Fruit fly (Drosophila melanogaster) whole organism, embryonic: ENCODE results near the gene Bug22.

Experiments
- BtbVII ChIP-seq: fragments of 200-800 bp; sonication (Bioruptor generic); optimal IDR thresholded peaks from 3 replicates; lab custom pipeline; 2017; ENCODE audit warnings: missing biosample characterization, mild to moderate bottlenecking, missing genetic modification characterization
- CG10543 ChIP-seq: fragments of 200-800 bp; sonication (Bioruptor generic); optimal IDR thresholded peaks from 3 replicates; lab custom pipeline; 2017; ENCODE audit warnings: missing biosample characterization, mild to moderate bottlenecking, missing genetic modification characterization, moderate library complexity
- CG12659 ChIP-seq: fragments of 200-800 bp; sonication (Bioruptor generic); optimal IDR thresholded peaks from 3 replicates; lab custom pipeline; 2017; ENCODE audit warnings: mild to moderate bottlenecking, missing biosample characterization, missing genetic modification reagents, missing genetic modification characterization
- CG17359 ChIP-seq: fragments of 200-800 bp; sonication (Bioruptor generic); optimal IDR thresholded peaks from 3 replicates; lab custom pipeline; 2018; ENCODE audit warnings: missing biosample characterization, mild to moderate bottlenecking, missing genetic modification characterization, moderate library complexity
- CG17361 ChIP-seq: fragments of 200-800 bp; sonication (Bioruptor generic); IDR thresholded peaks from 3 replicates; pipeline ENCODE4 v1.3.6; 2022; ENCODE audit warnings: missing biosample characterization, missing genetic modification characterization
- CG17802 ChIP-seq: fragments of 200-800 bp; sonication (Bioruptor generic); optimal IDR thresholded peaks from 2 replicates; lab custom pipeline; 2018; ENCODE audit warnings: missing biosample characterization, mild to moderate bottlenecking, missing genetic modification characterization, moderate library complexity
- CG3065 ChIP-seq: fragments of 200-800 bp; sonication (Bioruptor generic); optimal IDR thresholded peaks from 2 replicates; lab custom pipeline; 2016; ENCODE audit warnings: missing biosample characterization, missing genetic modification characterization
- CG33213 ChIP-seq: fragments of 200-800 bp; sonication (Bioruptor generic); optimal IDR thresholded peaks from 3 replicates; lab custom pipeline; 2016; ENCODE audit warnings: missing biosample characterization, missing genetic modification characterization
- CG34376 ChIP-seq: fragments of 200-800 bp; sonication (Bioruptor generic); optimal IDR thresholded peaks from 2 replicates; lab custom pipeline; 2018; ENCODE audit warnings: missing biosample characterization, mild to moderate bottlenecking, missing genetic modification characterization
- CG3847 ChIP-seq: fragments of 200-800 bp; sonication (Bioruptor generic); IDR thresholded peaks from 2 replicates; pipeline ENCODE4 v1.3.6; 2022; ENCODE audit warnings: missing biosample characterization, missing genetic modification characterization
- CG4424 ChIP-seq: fragments of 200-800 bp; sonication (Bioruptor generic); optimal IDR thresholded peaks from 3 replicates; lab custom pipeline; 2016; ENCODE audit warnings: missing biosample characterization, missing genetic modification characterization
- CG4707 ChIP-seq: fragments of 200-800 bp; sonication (Bioruptor generic); optimal IDR thresholded peaks from 2 replicates; lab custom pipeline; 2018; ENCODE audit warnings: missing biosample characterization, mild to moderate bottlenecking, missing genetic modification characterization, moderate library complexity
- CG6791 ChIP-seq: fragments of 200-800 bp; sonication (Bioruptor generic); IDR thresholded peaks from 3 replicates; pipeline ENCODE4 v1.3.6; 2022; ENCODE audit warnings: missing biosample characterization, missing genetic modification characterization; ENCODE audit not compliant: partially characterized antibody
- CG7357 ChIP-seq: fragments of 200-800 bp; sonication (Bioruptor generic); IDR thresholded peaks from 3 replicates; pipeline ENCODE4 v1.3.6; 2022; ENCODE audit warnings: missing biosample characterization, missing genetic modification characterization
- CG7556 ChIP-seq: fragments of 200-800 bp; sonication (Bioruptor generic); optimal IDR thresholded peaks from 2 replicates; lab custom pipeline; 2017; ENCODE audit warnings: missing biosample characterization, mild to moderate bottlenecking, missing genetic modification characterization
- CG7928 ChIP-seq: fragments of 200-800 bp; sonication (Bioruptor generic); optimal IDR thresholded peaks from 2 replicates; lab custom pipeline; 2017; ENCODE audit warnings: missing biosample characterization, mild to moderate bottlenecking, missing genetic modification characterization
- CG8944 ChIP-seq: fragments of 200-800 bp; sonication (Bioruptor generic); optimal IDR thresholded peaks from 3 replicates; lab custom pipeline; 2016; ENCODE audit warnings: missing biosample characterization, missing genetic modification characterization
- CG9876 ChIP-seq: fragments of 200-800 bp; sonication (Bioruptor generic); optimal IDR thresholded peaks from 2 replicates; lab custom pipeline; 2016; ENCODE audit warnings: missing biosample characterization, missing genetic modification characterization
- CTCF ChIP-seq: fragments of 200-800 bp; sonication (Bioruptor generic); optimal IDR thresholded peaks from 2 replicates; lab custom pipeline; 2017; ENCODE audit warnings: missing biosample characterization, mild to moderate bottlenecking, missing genetic modification characterization, moderate library complexity
- Dip2 ChIP-seq: fragments of 200-800 bp; sonication (Bioruptor generic); IDR thresholded peaks from 2 replicates; pipeline ENCODE4 v1.3.6; 2022; ENCODE audit warnings: missing biosample characterization, missing genetic modification characterization
- Gug ChIP-seq: fragments of 200-800 bp; sonication (Bioruptor generic); IDR thresholded peaks from 4 replicates; pipeline ENCODE4 v1.3.6; 2022; ENCODE audit warnings: missing biosample characterization, missing genetic modification characterization
- HLH4C ChIP-seq: fragments of 200-800 bp; sonication (Bioruptor generic); IDR thresholded peaks from 3 replicates; pipeline ENCODE4 v1.3.6; 2022; ENCODE audit warnings: missing biosample characterization, missing genetic modification characterization; ENCODE audit not compliant: partially characterized antibody
- Hr3 ChIP-seq: fragments of 200-800 bp; sonication (Bioruptor generic); optimal IDR thresholded peaks from 3 replicates; lab custom pipeline; 2016; ENCODE audit warnings: missing biosample characterization, missing genetic modification characterization
- Lhr ChIP-seq: fragments of 200-800 bp; sonication (Bioruptor generic); optimal IDR thresholded peaks from 3 replicates; lab custom pipeline; 2017; ENCODE audit warnings: mild to moderate bottlenecking, missing biosample characterization, missing genetic modification reagents, missing genetic modification characterization
- Mad ChIP-seq: fragments of 200-800 bp; sonication (Bioruptor generic); optimal IDR thresholded peaks from 2 replicates; lab custom pipeline; 2016; ENCODE audit warnings: missing biosample characterization, missing genetic modification characterization
- Med ChIP-seq: fragments of 200-800 bp; sonication (Bioruptor generic); peaks from one replicate; lab custom pipeline; 2016; ENCODE audit warnings: missing biosample characterization, missing genetic modification characterization, mild to moderate bottlenecking, inconsistent platforms, moderate library complexity
- br ChIP-seq: fragments of >200 bp; optimal IDR thresholded peaks from 2 replicates; lab custom pipeline; 2017
- bsh ChIP-seq, 2 experiments: fragments of 200-800 bp; sonication (Bioruptor generic); optimal IDR thresholded peaks; 2 replicates each; lab custom pipeline; 2017 to 2018; ENCODE audit warnings: mild to moderate bottlenecking in 2 of 2, missing biosample characterization in 2 of 2, missing genetic modification characterization in 2 of 2, moderate library complexity in 1 of 2
- cas ChIP-seq: fragments of 200-800 bp; sonication (Bioruptor generic); IDR thresholded peaks from 2 replicates; pipeline ENCODE4 v1.3.6; 2022; ENCODE audit warnings: missing biosample characterization, missing genetic modification characterization
- dimm ChIP-seq: fragments of 200-800 bp; sonication (Bioruptor generic); IDR thresholded peaks from 2 replicates; pipeline ENCODE4 v1.3.6; 2022; ENCODE audit warnings: missing biosample characterization, missing genetic modification characterization
- dpn ChIP-seq, 2 experiments: fragments of 200-800 bp; sonication (Bioruptor generic); optimal IDR thresholded peaks; 3 replicates each; lab custom pipeline; 2016; ENCODE audit warnings: missing biosample characterization in 2 of 2, missing genetic modification characterization in 2 of 2
- exex ChIP-seq: fragments of 200-800 bp; sonication (Bioruptor generic); optimal IDR thresholded peaks from 4 replicates; lab custom pipeline; 2018; ENCODE audit warnings: missing biosample characterization, mild to moderate bottlenecking, missing genetic modification characterization, moderate library complexity
- eyg ChIP-seq: fragments of 200-800 bp; sonication (Bioruptor generic); optimal IDR thresholded peaks from 3 replicates; lab custom pipeline; 2016; ENCODE audit warnings: missing biosample characterization, missing genetic modification characterization
- fd3F ChIP-seq: fragments of 200-800 bp; sonication (Bioruptor generic); optimal IDR thresholded peaks from 2 replicates; lab custom pipeline; 2018; ENCODE audit warnings: missing biosample characterization, mild to moderate bottlenecking, missing genetic modification characterization, moderate library complexity
- fd64A ChIP-seq: fragments of 200-800 bp; sonication (Bioruptor generic); optimal IDR thresholded peaks from 3 replicates; lab custom pipeline; 2018; ENCODE audit warnings: missing biosample characterization, mild to moderate bottlenecking, missing genetic modification characterization
- grau ChIP-seq: fragments of 200-800 bp; optimal IDR thresholded peaks from 3 replicates; lab custom pipeline; 2019; ENCODE audit warnings: missing biosample characterization, mild to moderate bottlenecking, missing genetic modification characterization, moderate library complexity
- gsb-n ChIP-seq: fragments of 200-800 bp; sonication (Bioruptor generic); optimal IDR thresholded peaks from 3 replicates; lab custom pipeline; 2018; ENCODE audit warnings: missing biosample characterization, mild to moderate bottlenecking, missing genetic modification characterization
- jigr1 ChIP-seq: fragments of 200-800 bp; sonication (Bioruptor generic); IDR thresholded peaks from 3 replicates; pipeline ENCODE4 v1.3.6; 2022; ENCODE audit warnings: missing biosample characterization, missing genetic modification characterization
- jing ChIP-seq: fragments of 200-800 bp; sonication (Bioruptor generic); optimal IDR thresholded peaks from 2 replicates; lab custom pipeline; 2018; ENCODE audit warnings: missing biosample characterization, mild to moderate bottlenecking, missing genetic modification characterization
- nerfin-2 ChIP-seq: fragments of 200-800 bp; sonication (Bioruptor generic); IDR thresholded peaks from 2 replicates; pipeline ENCODE4 v1.3.6; 2022; ENCODE audit warnings: missing biosample characterization, missing genetic modification characterization; ENCODE audit not compliant: partially characterized antibody
- nom ChIP-seq: fragments of 200-800 bp; sonication (Bioruptor generic); optimal IDR thresholded peaks from 2 replicates; lab custom pipeline; 2017; ENCODE audit warnings: missing biosample characterization, missing genetic modification characterization, mild to moderate bottlenecking, moderate library complexity, missing genetic modification reagents
- pnt ChIP-seq: fragments of 200-800 bp; sonication (Bioruptor generic); optimal IDR thresholded peaks from 3 replicates; lab custom pipeline; 2016; ENCODE audit warnings: missing biosample characterization, missing genetic modification characterization
- pum ChIP-seq: fragments of 200-800 bp; sonication (Bioruptor generic); optimal IDR thresholded peaks from 2 replicates; lab custom pipeline; 2016; ENCODE audit warnings: missing biosample characterization, missing genetic modification characterization
- pzg ChIP-seq: fragments of 200-800 bp; sonication (Bioruptor generic); optimal IDR thresholded peaks from 3 replicates; lab custom pipeline; 2018; ENCODE audit warnings: missing biosample characterization, mild to moderate bottlenecking, missing genetic modification characterization, moderate library complexity
- sc ChIP-seq, 3 experiments: fragments of >200 bp in 2 of 3; fragments of 200-800 bp in 1 of 3; sonication (Bioruptor generic) in 1 of 3; optimal IDR thresholded peaks; 2 replicates in 2 of 3; 3 replicates in 1 of 3; lab custom pipeline; 2017; ENCODE audit warnings: mild to moderate bottlenecking in 1 of 3, missing biosample characterization in 1 of 3, missing genetic modification characterization in 1 of 3, missing genetic modification reagents in 1 of 3
- seq ChIP-seq: fragments of 200-800 bp; sonication (Bioruptor generic); IDR thresholded peaks from 2 replicates; pipeline ENCODE4 v1.3.6; 2022; ENCODE audit warnings: missing biosample characterization, missing genetic modification characterization
- ssp ChIP-seq: fragments of 200-800 bp; sonication (Bioruptor generic); IDR thresholded peaks from 2 replicates; pipeline ENCODE4 v1.3.6; 2022; ENCODE audit warnings: missing biosample characterization, missing genetic modification characterization
- tll ChIP-seq, 2 experiments: fragments of 200-800 bp in 1 of 2; fragments of >200 bp in 1 of 2; sonication (Bioruptor generic) in 1 of 2; optimal IDR thresholded peaks; 2 replicates each; lab custom pipeline; 2017 to 2019; ENCODE audit warnings: missing biosample characterization in 2 of 2, missing genetic modification characterization in 2 of 2, mild to moderate bottlenecking in 1 of 2, moderate library complexity in 1 of 2
- toy ChIP-seq: fragments of 200-800 bp; sonication (Bioruptor generic); IDR thresholded peaks from 2 replicates; pipeline ENCODE4 v1.3.6; 2022; ENCODE audit warnings: missing biosample characterization, missing genetic modification characterization
- zfh2 ChIP-seq: fragments of 200-800 bp; sonication (Bioruptor generic); optimal IDR thresholded peaks from 2 replicates; lab custom pipeline; 2016; ENCODE audit warnings: missing biosample characterization, missing genetic modification characterization

The Bug22 gene

DNA sequence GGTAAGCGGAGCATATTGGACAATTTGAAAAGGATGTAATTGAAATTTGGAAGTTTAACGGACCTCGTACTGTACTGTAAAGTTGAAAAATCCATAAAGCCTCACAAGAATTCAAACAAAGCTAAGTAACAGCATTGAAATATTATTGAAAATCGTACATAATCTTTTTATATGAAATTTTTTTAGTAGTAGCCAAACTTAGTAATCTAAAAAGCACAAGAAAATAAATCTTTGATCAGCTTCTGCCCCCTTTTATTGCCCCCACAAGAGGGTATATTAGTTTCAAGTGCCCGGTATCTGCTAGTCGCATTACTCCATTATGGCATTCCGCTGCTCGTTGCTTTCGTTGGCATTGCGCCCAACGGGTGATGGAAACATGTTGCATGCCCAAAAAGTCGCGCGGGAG lies 36.1 kb upstream of the Bug22 start (continued):
- TF ChIP-seq exex (tag; lab: Kevin White, UChicago) (no peak), Mad (no peak), zfh2 (no peak), dpn (GFP tag; optimal IDR thresholded peaks at IDR 0.05; lab: Kevin White, UChicago) (peak; percentile 52 to 56), gsb-n (tag; lab: Kevin White, UChicago) (peak; percentile 6), CG12659 (GFP tag; lab: Kevin White, UChicago) (peak; percentile 57), tll (GFP tag; optimal IDR thresholded peaks at IDR 0.05; lab: Kevin White, UChicago) (peak in 1 of 2 experiments; percentile 23), pzg (GFP tag; lab: Kevin White, UChicago) (no peak), seq (GFP tag; lab: Robert Waterston, UW) (no peak), cas (GFP tag; lab: Robert Waterston, UW) (no peak), CG9876 (no peak), CG33213 (GFP tag; lab: Kevin White, UChicago) (peak; percentile 36), CG17361 (peak; percentile 87), CG34376 (GFP tag; lab: Kevin White, UChicago) (no peak), Lhr (GFP tag; lab: Kevin White, UChicago) (peak; percentile 16), toy (GFP tag; lab: Robert Waterston, UW) (no peak), dimm (no peak), eyg (GFP tag; lab: Kevin White, UChicago) (peak; percentile 16), CG3065 (GFP tag; lab: Kevin White, UChicago) (no peak), jing (GFP tag; lab: Kevin White, UChicago) (peak; percentile 8), nerfin-2 (no peak), CG7357 (peak; percentile 61; the same call in 2 of the 3 replicates), pum (GFP tag; lab: Kevin White, UChicago) (peak; percentile 53), CG17802 (tag; lab: Kevin White, UChicago) (peak; percentile 24), CG6791 (no peak), grau (peak; percentile 52), Med (GFP tag; lab: Kevin White, UChicago) (peak; percentile 84), CG7556 (GFP tag; lab: Kevin White, UChicago) (peak; percentile 69), pnt (GFP tag; lab: Kevin White, UChicago) (peak; percentile 35), CG10543 (GFP tag; lab: Kevin White, UChicago) (no peak), Dip2 (no peak), CG4424 (GFP tag; lab: Kevin White, UChicago) (peak; percentile 76), jigr1 (0 out of 3 replicates have a peak, but pooled peaks have one; percentile 46), br (lab: Kevin White, UChicago) (no peak), ssp (GFP tag; lab: Robert Waterston, UW) (peak; percentile 64; the same call in 1 of the 2 replicates), HLH4C (GFP tag; lab: Robert Waterston, UW) (peak; percentile 52; the same call in 1 of the 3 replicates), nom (GFP tag; lab: Kevin White, UChicago) (no peak), fd64A (GFP tag; lab: Kevin White, UChicago) (no peak), CG3847 (GFP tag; lab: Robert Waterston, UW) (0 out of 2 replicates have a peak, but pooled peaks have one; percentile 26), fd3F (peak; percentile 2), CG4707 (no peak), Gug (GFP tag; lab: Robert Waterston, UW) (peak; percentile 64; the same call in 3 of the 4 replicates), CG8944 (GFP tag; lab: Kevin White, UChicago) (peak; percentile 51), BtbVII (GFP tag; lab: Kevin White, UChicago) (peak; percentile 46), CTCF (GFP tag; lab: Kevin White, UChicago) (peak; percentile 17), sc (optimal IDR thresholded peaks at IDR 0.05; lab: Kevin White, UChicago) (no peak), sc (GFP tag; optimal IDR thresholded peaks at IDR 0.05; lab: Kevin White, UChicago) (peak; percentile 56), CG17359 (peak; percentile 74), CG7928 (GFP tag; lab: Kevin White, UChicago) (no peak), Hr3 (GFP tag; lab: Kevin White, UChicago) (peak; percentile 63), bsh (GFP tag; optimal IDR thresholded peaks at IDR 0.05; lab: Kevin White, UChicago) (peak in 1 of 2 experiments; percentile 52)
